Worm (Caenorhabditis elegans): Measurements from ENCODE around the gene R10D12.6.

The R10D12.6 gene

DNA sequence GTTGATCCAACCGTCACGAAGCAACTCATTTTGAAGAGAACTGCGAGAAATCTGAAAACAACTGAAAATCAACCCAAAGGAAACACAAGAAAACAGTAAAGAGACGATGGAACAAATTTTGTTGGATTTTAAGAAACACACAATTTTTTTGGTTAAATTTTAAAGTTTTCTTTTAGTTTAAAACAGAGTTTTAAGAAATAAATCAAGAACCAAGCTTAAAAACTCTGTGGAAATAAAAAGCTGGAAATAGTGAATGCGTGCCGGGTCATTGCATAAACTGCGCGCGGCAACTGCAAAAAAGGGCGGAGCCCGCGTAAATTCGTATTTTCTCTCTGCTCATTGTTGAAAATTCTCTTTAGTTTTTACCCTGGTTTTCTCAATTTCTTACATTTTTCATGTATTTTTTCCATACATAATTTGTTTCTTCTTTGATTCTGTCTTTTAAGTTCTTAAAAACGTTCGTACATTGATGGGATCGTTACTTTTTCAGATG lies 12.9 kb downstream of the R10D12.6 start, which contains the start of the genes algn-13 and R10D12.13:
Gene algn-13 (minus strand): TSS at position 51 of the 493 bp plus-strand sequence.
Gene R10D12.13 (plus strand): TSS at position 491 of the 493 bp plus-strand sequence.
- TF ChIP-seq ama-1 (optimal IDR thresholded peaks at IDR 0.05) (no peak), hnd-1 (tag; optimal IDR thresholded peaks at IDR 0.05) (peak; percentile 62), ceh-36 (tag; optimal IDR thresholded peaks at IDR 0.05) (peak; percentile 60), tra-4 (tag; optimal IDR thresholded peaks at IDR 0.05) (peak; percentile 42), tbx-37 (GFP tag; conservative IDR thresholded peaks at IDR 0.05) (peak; percentile 73; the same call in 1 of the 2 replicates), hmg-4 (GFP tag; optimal IDR thresholded peaks at IDR 0.05) (peak; percentile 77), tbx-11 (GFP tag; IDR thresholded peaks at IDR 0.05) (peak; percentile 80; the same call in 1 of the 2 replicates), ets-7 (tag; optimal IDR thresholded peaks at IDR 0.05) (peak; percentile 69), pes-1 (GFP tag; IDR thresholded peaks at IDR 0.05) (peak; percentile 89), ceh-13 (GFP tag; optimal IDR thresholded peaks at IDR 0.05) (peak; percentile 50), B0310.2 (tag; optimal IDR thresholded peaks at IDR 0.05) (peak; percentile 48), flt-1 (GFP tag; IDR thresholded peaks at IDR 0.05) (peak; percentile 73), hmbx-1 (tag; optimal IDR thresholded peaks at IDR 0.05) (peak; percentile 47), sea-1 (GFP tag; conservative IDR thresholded peaks at IDR 0.05) (peak; percentile 83), F13C5.2 (tag; optimal IDR thresholded peaks at IDR 0.05) (peak; percentile 85), aly-1 (tag; optimal IDR thresholded peaks at IDR 0.05) (peak; percentile 57), scrt-1 (GFP tag; IDR thresholded peaks at IDR 0.05) (peak; percentile 77)

DNA sequence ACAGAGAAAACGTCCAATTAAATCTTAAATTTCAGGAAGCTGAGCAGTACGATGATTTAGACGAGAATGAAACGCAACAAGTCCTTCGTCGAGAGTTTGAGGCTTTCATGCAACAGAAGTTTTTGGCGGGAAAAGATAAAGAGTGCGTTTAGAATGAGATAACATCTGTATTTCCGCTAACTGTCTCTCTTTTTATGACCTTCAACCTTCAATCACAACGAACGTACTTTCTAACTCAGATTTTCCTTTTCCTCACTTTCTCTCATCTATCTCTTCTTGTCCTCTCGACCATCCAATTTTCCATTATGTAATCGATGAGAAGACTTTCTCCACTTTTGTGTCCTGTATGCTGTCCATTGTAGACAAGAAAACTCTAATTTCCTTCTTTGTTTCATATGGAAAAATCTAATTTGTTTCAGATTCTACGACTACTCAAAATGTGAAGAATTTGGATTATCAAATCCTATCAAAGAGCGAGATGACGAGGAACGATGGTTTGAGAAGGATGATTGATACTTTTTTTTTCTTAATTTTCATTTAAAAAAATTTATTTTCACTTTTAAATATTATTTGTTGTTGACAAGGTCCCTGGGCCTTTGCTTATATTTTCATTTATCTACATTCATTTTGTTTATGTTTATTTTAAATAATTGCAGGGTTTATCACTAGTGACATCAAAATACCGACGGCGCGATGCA lies 14.3 kb downstream of the R10D12.6 start, which contains the start of gene sao-1:
Gene sao-1 (plus strand): TSS at position 648 of the 698 bp plus-strand sequence.
- TF ChIP-seq ceh-13 (GFP tag; optimal IDR thresholded peaks at IDR 0.05), result no peak
- TF ChIP-seq scrt-1 (GFP tag; IDR thresholded peaks at IDR 0.05), result no peak
- TF ChIP-seq hmg-4 (GFP tag; optimal IDR thresholded peaks at IDR 0.05), result no peak
- no peak for TF ChIP-seq hmbx-1 (tag; optimal IDR thresholded peaks at IDR 0.05)
- no peak for TF ChIP-seq aly-1 (tag; optimal IDR thresholded peaks at IDR 0.05)

DNA sequence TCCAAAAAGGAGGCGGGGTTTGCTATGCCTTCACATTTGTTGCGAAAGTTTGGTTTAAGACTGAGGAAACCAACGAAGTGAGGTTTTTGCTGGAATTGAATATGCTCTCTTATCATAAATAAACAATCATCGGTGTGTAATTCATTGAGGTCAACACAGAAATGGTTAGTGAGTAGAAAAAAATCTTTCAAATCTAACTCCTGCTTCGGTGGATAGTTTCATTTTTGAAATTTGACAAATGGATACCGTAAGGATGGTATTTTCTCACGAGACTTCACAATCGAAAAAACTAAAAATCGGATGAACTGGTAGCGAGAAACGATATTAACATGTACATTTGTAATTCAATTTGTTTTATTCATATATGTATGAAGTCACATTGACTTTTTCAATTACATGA lies 31.7 kb downstream of the R10D12.6 start, which contains the start of gene eol-1:
Gene eol-1 (minus strand): TSS at position 101 of the 400 bp plus-strand sequence.
- TF ChIP-seq scrt-1 (GFP tag; IDR thresholded peaks at IDR 0.05), result no peak
- no peak for TF ChIP-seq ama-1 (optimal IDR thresholded peaks at IDR 0.05)
- no peak for TF ChIP-seq B0310.2 (tag; optimal IDR thresholded peaks at IDR 0.05)
- no peak for TF ChIP-seq tbx-37 (GFP tag; conservative IDR thresholded peaks at IDR 0.05)
- TF ChIP-seq tbx-11 (GFP tag; IDR thresholded peaks at IDR 0.05), result no peak
- TF ChIP-seq hnd-1 (tag; optimal IDR thresholded peaks at IDR 0.05), result no peak
- TF ChIP-seq hmg-4 (GFP tag; optimal IDR thresholded peaks at IDR 0.05), result no peak
- TF ChIP-seq flt-1 (GFP tag; IDR thresholded peaks at IDR 0.05), result no peak
- no peak for TF ChIP-seq ets-7 (tag; optimal IDR thresholded peaks at IDR 0.05)
- no peak for TF ChIP-seq sea-1 (GFP tag; conservative IDR thresholded peaks at IDR 0.05)
- TF ChIP-seq pes-1 (GFP tag; IDR thresholded peaks at IDR 0.05), result no peak
- no peak for TF ChIP-seq aly-1 (tag; optimal IDR thresholded peaks at IDR 0.05)
- no peak for TF ChIP-seq F13C5.2 (tag; optimal IDR thresholded peaks at IDR 0.05)
- no peak for TF ChIP-seq ceh-36 (tag; optimal IDR thresholded peaks at IDR 0.05)
- no peak for TF ChIP-seq tra-4 (tag; optimal IDR thresholded peaks at IDR 0.05)
- TF ChIP-seq ceh-13 (GFP tag; optimal IDR thresholded peaks at IDR 0.05), result no peak
- no peak for TF ChIP-seq hmbx-1 (tag; optimal IDR thresholded peaks at IDR 0.05)

DNA sequence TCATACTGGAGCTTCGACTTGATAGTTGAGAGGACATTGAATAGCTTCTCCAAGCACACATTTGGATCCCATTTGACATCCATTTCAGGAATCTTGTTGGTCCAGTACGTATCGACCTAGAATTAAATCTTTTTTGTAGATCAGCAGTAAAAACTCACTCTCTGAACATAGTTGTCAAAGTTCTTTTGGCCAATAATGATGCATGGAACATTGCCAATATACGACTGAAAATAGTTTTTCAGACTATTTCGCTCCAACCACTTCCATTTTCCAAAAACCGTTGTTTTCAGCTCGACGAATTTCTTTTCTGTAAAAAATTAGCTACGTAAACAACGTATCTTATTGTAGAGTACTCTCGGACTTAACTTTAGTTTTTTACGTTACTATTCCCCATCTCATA lies 32.6 kb downstream of the R10D12.6 start:
- no peak for TF ChIP-seq scrt-1 (GFP tag; IDR thresholded peaks at IDR 0.05)
- TF ChIP-seq sea-1 (GFP tag; conservative IDR thresholded peaks at IDR 0.05), result no peak
- TF ChIP-seq hmg-4 (GFP tag; optimal IDR thresholded peaks at IDR 0.05), result no peak
- TF ChIP-seq ama-1 (optimal IDR thresholded peaks at IDR 0.05), result no peak
- no peak for TF ChIP-seq pes-1 (GFP tag; IDR thresholded peaks at IDR 0.05)
- TF ChIP-seq ceh-36 (tag; optimal IDR thresholded peaks at IDR 0.05), result no peak
- TF ChIP-seq tbx-37 (GFP tag; conservative IDR thresholded peaks at IDR 0.05), result no peak
- no peak for TF ChIP-seq hmbx-1 (tag; optimal IDR thresholded peaks at IDR 0.05)

DNA sequence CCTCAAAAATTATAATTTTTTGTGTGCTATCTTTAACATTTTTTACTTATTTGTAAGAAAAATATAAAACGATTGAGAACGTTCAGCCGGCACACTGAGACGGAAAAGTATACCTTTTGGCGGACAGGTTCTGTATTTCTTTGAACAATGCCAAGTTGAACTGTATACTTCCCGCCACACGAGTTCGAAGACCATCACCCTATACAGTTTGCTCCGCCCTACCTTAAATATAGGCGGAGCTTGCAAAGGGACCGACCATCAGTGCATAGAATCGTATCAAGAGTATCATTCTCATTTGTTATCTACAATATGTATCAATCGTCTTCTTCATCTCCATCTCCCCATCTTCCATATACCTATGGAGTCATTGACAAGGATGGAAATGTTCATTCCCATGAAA lies 35.7 kb downstream of the R10D12.6 start, which contains the start of gene end-1:
Gene end-1 (plus strand): TSS at position 301 of the 400 bp plus-strand sequence.
- TF ChIP-seq ama-1 (optimal IDR thresholded peaks at IDR 0.05) (no peak), aly-1 (tag; optimal IDR thresholded peaks at IDR 0.05) (no peak), ceh-13 (GFP tag; optimal IDR thresholded peaks at IDR 0.05) (no peak)

DNA sequence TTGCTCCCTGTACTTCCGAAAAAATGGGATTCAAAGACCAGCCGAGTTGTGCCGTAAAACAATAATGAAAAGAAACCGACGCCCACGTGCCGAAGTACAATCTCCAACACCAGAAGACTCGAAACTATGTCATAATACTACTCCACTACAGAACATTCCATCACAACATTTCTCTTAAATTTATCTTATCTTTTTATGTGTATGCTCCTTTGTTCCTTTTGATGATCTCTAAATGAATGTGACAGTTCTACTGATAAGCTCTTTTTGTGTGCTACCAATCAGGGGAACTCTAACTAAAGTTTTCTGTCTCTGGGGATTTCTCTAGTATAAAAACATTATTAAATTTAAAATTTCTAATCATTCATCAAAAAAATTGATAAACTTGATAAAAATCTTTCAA lies 37.7 kb downstream of the R10D12.6 start:
- TF ChIP-seq ama-1 (optimal IDR thresholded peaks at IDR 0.05), result no peak
- TF ChIP-seq tbx-37 (GFP tag; conservative IDR thresholded peaks at IDR 0.05), result no peak
- no peak for TF ChIP-seq hmg-4 (GFP tag; optimal IDR thresholded peaks at IDR 0.05)
- no peak for TF ChIP-seq hmbx-1 (tag; optimal IDR thresholded peaks at IDR 0.05)
- no peak for TF ChIP-seq tbx-11 (GFP tag; IDR thresholded peaks at IDR 0.05)
- no peak for TF ChIP-seq B0310.2 (tag; optimal IDR thresholded peaks at IDR 0.05)

DNA sequence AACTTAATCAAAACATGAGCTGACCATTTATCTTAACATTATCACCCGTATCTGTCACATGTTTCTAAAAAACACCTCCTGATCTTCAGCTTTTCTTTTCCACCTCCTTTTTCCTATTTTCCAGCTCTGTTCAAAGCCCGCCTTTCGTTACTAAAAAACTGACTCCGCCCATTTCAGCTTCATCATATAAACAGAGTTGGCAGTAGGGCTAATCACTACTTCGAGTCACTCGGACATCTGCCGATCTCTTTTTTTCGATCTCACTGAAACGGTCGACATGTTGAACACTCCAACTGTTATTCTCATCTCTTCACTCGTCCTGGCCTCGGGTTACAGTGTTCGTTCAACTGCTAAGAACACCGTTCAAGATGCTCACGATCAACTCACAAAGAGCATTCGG lies 43.4 kb downstream of the R10D12.6 start, which contains the start of gene droe-4:
Gene droe-4 (plus strand): TSS at position 172 of the 400 bp plus-strand sequence.
- TF ChIP-seq B0310.2 (tag; optimal IDR thresholded peaks at IDR 0.05), result no peak
- no peak for TF ChIP-seq hmbx-1 (tag; optimal IDR thresholded peaks at IDR 0.05)
- TF ChIP-seq pes-1 (GFP tag; IDR thresholded peaks at IDR 0.05), result no peak
- no peak for TF ChIP-seq tbx-11 (GFP tag; IDR thresholded peaks at IDR 0.05)
- no peak for TF ChIP-seq ama-1 (optimal IDR thresholded peaks at IDR 0.05)
- no peak for TF ChIP-seq F13C5.2 (tag; optimal IDR thresholded peaks at IDR 0.05)
- TF ChIP-seq aly-1 (tag; optimal IDR thresholded peaks at IDR 0.05), result no peak
- no peak for TF ChIP-seq scrt-1 (GFP tag; IDR thresholded peaks at IDR 0.05)
- no peak for TF ChIP-seq ceh-13 (GFP tag; optimal IDR thresholded peaks at IDR 0.05)
- no peak for TF ChIP-seq hmg-4 (GFP tag; optimal IDR thresholded peaks at IDR 0.05)
- TF ChIP-seq tbx-37 (GFP tag; conservative IDR thresholded peaks at IDR 0.05), result no peak
- TF ChIP-seq sea-1 (GFP tag; conservative IDR thresholded peaks at IDR 0.05), result no peak
- no peak for TF ChIP-seq ceh-36 (tag; optimal IDR thresholded peaks at IDR 0.05)
- no peak for TF ChIP-seq flt-1 (GFP tag; IDR thresholded peaks at IDR 0.05)
- TF ChIP-seq hnd-1 (tag; optimal IDR thresholded peaks at IDR 0.05), result no peak
- no peak for TF ChIP-seq ets-7 (tag; optimal IDR thresholded peaks at IDR 0.05)

Measured in whole organism, early embryonic.